Fruit fly (Drosophila melanogaster): ENCODE data around the gene Gbeta13F.

The Gbeta13F gene

dm6 chrX:15887247-15887616 is 27.3 kb downstream of the Gbeta13F start, which contains the start of gene tay (continued):
- TF ChIP-seq Dad (GFP tag; optimal IDR thresholded peaks at IDR 0.05) (no peak), Ets65A (GFP tag) (no peak), Hr78 (GFP tag; optimal IDR thresholded peaks at IDR 0.05) (peak in 1 of 2 experiments; percentile 66), gro (GFP tag; optimal IDR thresholded peaks at IDR 0.05) (no peak), CG14014 (GFP tag; IDR thresholded peaks at IDR 0.05) (no peak), HLHmδ (GFP tag; optimal IDR thresholded peaks at IDR 0.05) (no peak), eve (GFP tag; optimal IDR thresholded peaks at IDR 0.05) (no peak), CrebB (tag; optimal IDR thresholded peaks at IDR 0.05) (no peak), CkIIα-i1 (GFP tag; IDR thresholded peaks at IDR 0.05) (no peak), CHES-1-like (GFP tag; optimal IDR thresholded peaks at IDR 0.05) (peak; percentile 1), corto (GFP tag; optimal IDR thresholded peaks at IDR 0.05) (no peak), hth (optimal IDR thresholded peaks at IDR 0.05) (no peak), CG18764 (GFP tag; optimal IDR thresholded peaks at IDR 0.05) (no peak), zfh1 (GFP tag; IDR thresholded peaks at IDR 0.05) (no peak), Ada2b (GFP tag; IDR thresholded peaks at IDR 0.05) (no peak), CG8478 (optimal IDR thresholded peaks at IDR 0.05) (no peak), CG15696 (tag; optimal IDR thresholded peaks at IDR 0.05) (no peak), Blimp-1 (GFP tag; optimal IDR thresholded peaks at IDR 0.05) (no peak), CG2712 (tag; optimal IDR thresholded peaks at IDR 0.05) (no peak), usp (GFP tag; optimal IDR thresholded peaks at IDR 0.05) (no peak), sens (GFP tag) (peak; percentile 80), jing (GFP tag; optimal IDR thresholded peaks at IDR 0.05) (no peak), CG10654 (GFP tag; optimal IDR thresholded peaks at IDR 0.05) (no peak), CG1529 (GFP tag; optimal IDR thresholded peaks at IDR 0.05) (no peak), so (GFP tag; IDR thresholded peaks at IDR 0.05) (no peak), ems (GFP tag; optimal IDR thresholded peaks at IDR 0.05) (no peak), luna (GFP tag; optimal IDR thresholded peaks at IDR 0.05) (no peak), Usf (GFP tag; optimal IDR thresholded peaks at IDR 0.05) (no peak), pnt (GFP tag; optimal IDR thresholded peaks at IDR 0.05) (no peak), Oli (tag; optimal IDR thresholded peaks at IDR 0.05) (no peak), crp (GFP tag; optimal IDR thresholded peaks at IDR 0.05) (no peak), lbe (GFP tag; optimal IDR thresholded peaks at IDR 0.05) (no peak), CG16779 (GFP tag; IDR thresholded peaks at IDR 0.05) (no peak), Sry-β (GFP tag; optimal IDR thresholded peaks at IDR 0.05) (no peak), HLH54F (GFP tag; optimal IDR thresholded peaks at IDR 0.05) (no peak), Mad (GFP tag; optimal IDR thresholded peaks at IDR 0.05) (no peak), kni (GFP tag; optimal IDR thresholded peaks at IDR 0.05) (no peak), CG11504 (tag; optimal IDR thresholded peaks at IDR 0.05) (no peak), sqz (GFP tag; optimal IDR thresholded peaks at IDR 0.05) (no peak), gsb-n (tag; optimal IDR thresholded peaks at IDR 0.05) (no peak), mld (GFP tag; IDR thresholded peaks at IDR 0.05; ENCODE audit: partially characterized antibody) (0 out of 3 replicates have a peak, but pooled peaks have one; percentile 37), CG7556 (GFP tag; optimal IDR thresholded peaks at IDR 0.05) (no peak), hb (GFP tag; IDR thresholded peaks at IDR 0.05; ENCODE audit: partially characterized antibody) (peak; percentile 42; the same call in 1 of the 3 replicates), CG18011 (GFP tag; optimal IDR thresholded peaks at IDR 0.05) (no peak), Hr3 (GFP tag; optimal IDR thresholded peaks at IDR 0.05) (no peak), D19A (tag; optimal IDR thresholded peaks at IDR 0.05) (no peak), CG31441 (GFP tag; IDR thresholded peaks at IDR 0.05) (0 out of 2 replicates have a peak, but pooled peaks have one; percentile 17), ATbp (GFP tag; optimal IDR thresholded peaks at IDR 0.05) (no peak), ara (GFP tag; IDR thresholded peaks at IDR 0.05) (no peak), sug (tag; optimal IDR thresholded peaks at IDR 0.05) (peak; percentile 31), Poxn (GFP tag; IDR thresholded peaks at IDR 0.05) (no peak), CG17359 (tag; optimal IDR thresholded peaks at IDR 0.05) (no peak)

Data from whole organism, embryonic.